Worm (Caenorhabditis elegans): ENCODE data around the gene str-31.
"Not testable (repeated sequence)": the region's sequence is repeated elsewhere in the genome, so short reads cannot be mapped to it uniquely, and the experiment has no call there.

str-31 gene

DNA sequence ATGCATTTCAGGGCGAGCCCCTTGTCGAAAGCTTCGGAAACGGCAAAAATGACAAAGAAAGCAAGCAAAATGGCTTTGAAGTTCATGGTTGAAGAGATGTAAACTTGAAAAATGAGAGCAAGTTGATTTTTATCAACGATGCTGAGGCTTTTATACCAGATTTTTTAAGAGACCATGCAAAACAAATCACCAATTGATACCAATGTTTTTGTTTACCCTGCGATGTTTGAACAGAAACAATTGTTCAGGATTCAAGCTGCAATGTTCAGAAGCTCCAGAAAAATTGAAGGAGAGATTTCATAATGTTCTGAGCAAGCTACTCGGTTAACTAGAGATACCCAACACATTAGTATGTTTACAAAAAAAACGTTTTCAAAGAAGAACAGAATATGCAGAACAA, 13.8 kb upstream of the str-31 start, which contains the start of gene C54F6.15:
Gene C54F6.15 (minus strand): TSS at position 101 of the 400 bp plus-strand sequence.
- TF ChIP-seq unc-62 (GFP tag; optimal IDR thresholded peaks at IDR 0.05): no peak

DNA sequence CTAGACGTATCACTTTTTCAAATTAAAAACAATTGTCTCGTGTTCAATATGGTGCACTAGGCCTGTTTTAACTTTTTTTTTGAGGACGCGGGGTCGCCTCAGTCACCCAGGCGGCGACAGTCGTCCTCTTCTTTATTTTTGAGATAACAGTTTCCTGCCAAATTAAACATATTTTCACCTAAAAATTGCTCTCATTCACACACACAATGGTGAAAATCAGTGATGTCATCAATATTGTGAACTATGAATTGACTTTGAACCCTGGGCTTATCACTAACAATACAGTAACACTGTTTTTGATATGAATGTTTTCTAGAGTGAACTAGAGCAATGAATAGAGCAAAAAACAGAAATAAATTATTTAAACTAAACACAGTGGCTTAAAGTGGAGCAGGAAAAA, 12.8 kb upstream of the str-31 start:
- TF ChIP-seq unc-62 (GFP tag; optimal IDR thresholded peaks at IDR 0.05): no peak

- no peak for TF ChIP-seq unc-62 (GFP tag; optimal IDR thresholded peaks at IDR 0.05)
Observed at ce11 chrV:7520077-7520476, 11.6 kb upstream of the str-31 start, which contains the start of gene srb-19. srb-19 (minus strand) TSS chrV:7520177.

DNA sequence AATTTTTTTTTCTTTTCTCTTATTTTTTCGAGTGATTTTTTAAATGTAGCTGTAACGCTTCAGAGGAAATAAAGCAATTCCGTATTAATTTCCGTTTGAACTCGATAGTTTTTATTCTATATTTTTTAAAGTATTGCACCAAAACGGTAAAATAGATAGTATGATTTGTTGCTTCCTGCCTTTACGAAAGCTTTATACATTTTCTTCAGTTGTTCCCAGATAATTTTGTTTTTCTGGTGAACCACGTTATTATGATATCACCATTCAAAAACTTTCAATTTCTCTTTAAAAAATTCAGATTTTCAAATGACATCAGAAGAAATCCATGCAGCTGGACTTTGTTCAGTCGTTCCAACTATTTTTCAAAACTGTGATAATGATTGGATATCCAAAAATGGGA, 6.5 kb upstream of the str-31 start, which contains the start of gene srb-18:
Gene srb-18 (plus strand): TSS at position 301 of the 400 bp plus-strand sequence.
- no peak for TF ChIP-seq unc-62 (GFP tag; optimal IDR thresholded peaks at IDR 0.05)

- TF ChIP-seq unc-62 (GFP tag; optimal IDR thresholded peaks at IDR 0.05): not testable (repeated sequence)
Observed at ce11 chrV:7511465-7511864, 3.0 kb upstream of the str-31 start, which contains the start of gene nhr-171. nhr-171 (plus strand) TSS chrV:7511765.

DNA sequence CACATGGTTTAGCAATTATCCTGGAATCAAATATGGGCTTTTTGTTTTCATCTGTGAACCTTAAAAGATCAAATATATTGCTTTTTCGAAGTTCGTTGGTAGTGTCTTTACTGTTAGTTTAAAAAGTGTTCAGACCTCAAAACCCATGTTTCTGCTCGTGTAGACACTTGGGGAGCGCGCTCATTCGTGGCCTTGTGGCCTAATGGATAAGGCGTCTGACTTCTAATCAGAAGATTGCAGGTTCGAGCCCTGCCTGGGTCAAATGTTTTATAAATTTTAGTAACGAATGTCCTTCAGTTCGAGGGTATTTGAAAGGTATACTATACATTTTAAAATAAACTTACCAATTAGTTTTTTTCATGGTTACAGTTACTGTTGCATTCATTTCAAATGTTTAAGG, 2.3 kb downstream of the str-31 start:
- TF ChIP-seq unc-62 (GFP tag; optimal IDR thresholded peaks at IDR 0.05): no peak

DNA sequence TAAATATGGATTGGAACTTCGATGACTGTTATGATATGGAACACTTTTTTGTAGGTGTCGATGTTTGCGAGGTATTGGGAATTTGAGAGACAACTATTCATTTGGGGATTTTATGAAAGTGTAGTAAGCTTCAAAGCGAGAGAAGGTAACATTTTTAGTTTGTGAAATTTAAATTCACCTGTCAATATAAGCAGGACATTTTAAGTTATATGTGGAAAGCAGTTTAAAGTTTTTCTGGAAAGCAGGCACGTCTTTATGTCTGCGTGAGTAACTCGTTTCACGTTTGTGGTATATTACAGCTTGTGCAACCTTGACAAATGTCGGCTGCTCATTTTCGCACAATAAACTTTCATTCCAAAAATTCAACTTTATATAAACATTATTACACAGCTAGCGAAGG, 4.2 kb downstream of the str-31 start, which contains the start of gene srh-229:
Gene srh-229 (minus strand): TSS at position 101 of the 400 bp plus-strand sequence.
- TF ChIP-seq unc-62 (GFP tag; optimal IDR thresholded peaks at IDR 0.05): no peak

- no peak for TF ChIP-seq unc-62 (GFP tag; optimal IDR thresholded peaks at IDR 0.05)
Observed at ce11 chrV:7501194-7501593, 7.3 kb downstream of the str-31 start.

ce11 chrV:7497440-7497839, 11.0 kb downstream of the str-31 start, which contains the start of gene srh-79:
srh-79 (plus strand) TSS chrV:7497740.
- TF ChIP-seq unc-62 (GFP tag; optimal IDR thresholded peaks at IDR 0.05): no peak

- no peak for TF ChIP-seq unc-62 (GFP tag; optimal IDR thresholded peaks at IDR 0.05)
Observed at ce11 chrV:7495189-7495588, 13.3 kb downstream of the str-31 start, which contains the start of gene srbc-11. srbc-11 (minus strand) TSS chrV:7495289.

- TF ChIP-seq unc-62 (GFP tag; optimal IDR thresholded peaks at IDR 0.05): no peak
Observed at ce11 chrV:7492924-7493323, 15.5 kb downstream of the str-31 start, which contains the start of gene srbc-10. srbc-10 (minus strand) TSS chrV:7493024.

ce11 chrV:7490340-7490739, 18.1 kb downstream of the str-31 start, which contains the start of gene srbc-9:
srbc-9 (minus strand) TSS chrV:7490440.
- TF ChIP-seq unc-62 (GFP tag; optimal IDR thresholded peaks at IDR 0.05): no peak

ce11 chrV:7487518-7487917, 20.9 kb downstream of the str-31 start, which contains the start of gene srbc-7:
srbc-7 (minus strand) TSS chrV:7487618.
- TF ChIP-seq unc-62 (GFP tag; optimal IDR thresholded peaks at IDR 0.05): no peak

ce11 chrV:7485000-7485399, 23.5 kb downstream of the str-31 start, which contains the start of gene srbc-8:
srbc-8 (minus strand) TSS chrV:7485100.
- no peak for TF ChIP-seq unc-62 (GFP tag; optimal IDR thresholded peaks at IDR 0.05)

- TF ChIP-seq unc-62 (GFP tag; optimal IDR thresholded peaks at IDR 0.05): no peak
Observed at ce11 chrV:7480949-7481348, 27.5 kb downstream of the str-31 start, which contains the start of gene C18B10.6. C18B10.6 (minus strand) TSS chrV:7481049.

- no peak for TF ChIP-seq unc-62 (GFP tag; optimal IDR thresholded peaks at IDR 0.05)
Observed at ce11 chrV:7478404-7478803, 30.1 kb downstream of the str-31 start, which contains the start of gene str-190. str-190 (minus strand) TSS chrV:7478504.

DNA sequence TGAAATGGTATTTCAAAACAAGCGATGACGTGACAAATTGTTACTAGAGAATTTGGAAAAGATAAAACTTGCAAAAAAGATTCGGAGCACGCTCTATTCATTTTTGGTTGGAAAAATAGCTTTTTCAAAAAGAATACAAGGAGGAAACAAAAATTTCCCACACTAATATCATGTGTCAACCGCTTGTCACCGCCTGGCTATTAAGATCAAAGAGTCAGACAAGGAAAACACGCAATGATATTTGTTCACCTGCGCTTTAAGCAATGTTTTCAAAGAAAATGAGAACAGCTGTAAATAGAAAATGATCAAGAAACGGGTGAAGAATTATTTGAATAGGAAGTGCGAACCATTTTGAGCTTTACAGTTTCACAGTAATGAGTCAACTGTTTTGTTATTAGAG, 31.7 kb downstream of the str-31 start, which contains the start of gene srh-125:
Gene srh-125 (minus strand): TSS at position 101 of the 400 bp plus-strand sequence.
- no peak for TF ChIP-seq unc-62 (GFP tag; optimal IDR thresholded peaks at IDR 0.05)

Measured in whole organism, dauer.